Fruit fly (Drosophila melanogaster) whole organism, embryonic: ENCODE measurements around the gene Tim17b2.

Experiments used
- Asciz ChIP-seq: fragments of 200-800 bp; sonication (Bioruptor generic); optimal IDR thresholded peaks from 2 replicates; lab custom pipeline; 2017; ENCODE audit warnings: missing biosample characterization, mild to moderate bottlenecking, missing genetic modification characterization, missing genetic modification reagents
- Atf6 ChIP-seq: fragments of 200-800 bp; sonication (Bioruptor generic); IDR thresholded peaks from 2 replicates; pipeline ENCODE4 v1.3.6; 2022; ENCODE audit warnings: missing biosample characterization, missing genetic modification characterization
- B-H1 ChIP-seq: fragments of 200-800 bp; sonication (Bioruptor generic); IDR thresholded peaks from 3 replicates; pipeline ENCODE4 v1.3.6; 2022; ENCODE audit warnings: missing biosample characterization, missing genetic modification characterization
- CG11085 ChIP-seq: fragments of 200-800 bp; sonication (Bioruptor generic); IDR thresholded peaks from 2 replicates; pipeline ENCODE4 v1.3.6; 2022; ENCODE audit warnings: missing biosample characterization, missing genetic modification characterization
- CG11247 ChIP-seq: fragments of 200-800 bp; sonication (Bioruptor generic); IDR thresholded peaks from 2 replicates; pipeline ENCODE4 v1.3.6; 2022; ENCODE audit warnings: missing biosample characterization, missing genetic modification characterization
- CG12942 ChIP-seq: fragments of 200-800 bp; sonication (Bioruptor generic); optimal IDR thresholded peaks from 3 replicates; lab custom pipeline; 2016; ENCODE audit warnings: missing biosample characterization, missing genetic modification characterization
- CG31441 ChIP-seq: fragments of 200-800 bp; sonication (Bioruptor generic); IDR thresholded peaks from 2 replicates; pipeline ENCODE4 v1.3.6; 2022; ENCODE audit warnings: missing biosample characterization, missing genetic modification characterization
- CG32772 ChIP-seq: fragments of 200-800 bp; sonication (Bioruptor generic); IDR thresholded peaks from 2 replicates; pipeline ENCODE4 v1.3.6; 2022; ENCODE audit warnings: missing biosample characterization, missing genetic modification characterization
- CG3281 ChIP-seq: fragments of 200-800 bp; sonication (Bioruptor generic); optimal IDR thresholded peaks from 3 replicates; lab custom pipeline; 2017; ENCODE audit warnings: missing biosample characterization, mild to moderate bottlenecking, missing genetic modification characterization
- CG42726 ChIP-seq: fragments of 200-800 bp; sonication (Bioruptor generic); IDR thresholded peaks from 2 replicates; pipeline ENCODE4 v1.3.6; 2022; ENCODE audit warnings: missing biosample characterization, missing genetic modification characterization; ENCODE audit not compliant: partially characterized antibody
- CG4820 ChIP-seq: fragments of 200-800 bp; sonication (Bioruptor generic); optimal IDR thresholded peaks from 3 replicates; lab custom pipeline; 2016; ENCODE audit warnings: missing biosample characterization, missing genetic modification characterization
- CG6175 ChIP-seq: fragments of 200-800 bp; sonication (Bioruptor generic); IDR thresholded peaks from 3 replicates; pipeline ENCODE4 v1.3.6; 2022; ENCODE audit warnings: missing biosample characterization, missing genetic modification characterization
- CG6254 ChIP-seq: fragments of 200-800 bp; sonication (Bioruptor generic); optimal IDR thresholded peaks from 3 replicates; lab custom pipeline; 2017; ENCODE audit warnings: mild to moderate bottlenecking, missing biosample characterization, missing genetic modification reagents, missing genetic modification characterization
- CG7745 ChIP-seq: fragments of 200-800 bp; sonication (Bioruptor generic); optimal IDR thresholded peaks from 2 replicates; lab custom pipeline; 2018; ENCODE audit warnings: missing biosample characterization, mild to moderate bottlenecking, missing genetic modification characterization, moderate library complexity
- CG7839 ChIP-seq: fragments of 200-800 bp; sonication (Bioruptor generic); optimal IDR thresholded peaks from 3 replicates; lab custom pipeline; 2018; ENCODE audit warnings: missing biosample characterization, mild to moderate bottlenecking, missing genetic modification characterization, moderate library complexity
- CG8281 ChIP-seq: fragments of 200-800 bp; sonication (Bioruptor generic); optimal IDR thresholded peaks from 2 replicates; lab custom pipeline; 2018; ENCODE audit warnings: missing biosample characterization, mild to moderate bottlenecking, missing genetic modification characterization, moderate library complexity
- CHES-1-like ChIP-seq: fragments of 200-800 bp; sonication (Bioruptor generic); optimal IDR thresholded peaks from 2 replicates; lab custom pipeline; 2016; ENCODE audit warnings: missing biosample characterization, missing genetic modification characterization
- Eip74EF ChIP-seq, 2 experiments: fragments of 200-800 bp in 1 of 2; fragments of >200 bp in 1 of 2; sonication (Bioruptor generic) in 1 of 2; optimal IDR thresholded peaks; 2 replicates each; lab custom pipeline; 2017 to 2019; ENCODE audit warnings: missing biosample characterization in 2 of 2, missing genetic modification characterization in 2 of 2, mild to moderate bottlenecking in 1 of 2, moderate library complexity in 1 of 2
- Elba2 ChIP-seq: fragments of 200-800 bp; sonication (Bioruptor generic); optimal IDR thresholded peaks from 3 replicates; lab custom pipeline; 2016; ENCODE audit warnings: missing biosample characterization, missing genetic modification characterization
- Fer1 ChIP-seq: fragments of 200-800 bp; sonication (Bioruptor generic); optimal IDR thresholded peaks from 2 replicates; lab custom pipeline; 2017; ENCODE audit warnings: missing biosample characterization, mild to moderate bottlenecking, missing genetic modification characterization
- H15 ChIP-seq: fragments of 200-800 bp; sonication (Bioruptor generic); IDR thresholded peaks from 3 replicates; pipeline ENCODE4 v1.3.6; 2022; ENCODE audit warnings: missing biosample characterization, missing genetic modification characterization
- HmgZ ChIP-seq: fragments of 200-800 bp; sonication (Bioruptor generic); optimal IDR thresholded peaks from 2 replicates; lab custom pipeline; 2018; ENCODE audit warnings: missing biosample characterization, mild to moderate bottlenecking, missing genetic modification characterization
- Hsf ChIP-seq: fragments of 200-800 bp; sonication (Bioruptor generic); optimal IDR thresholded peaks from 3 replicates; lab custom pipeline; 2016; ENCODE audit warnings: missing biosample characterization, missing genetic modification characterization
- MESR4 ChIP-seq: fragments of 200-800 bp; sonication (Bioruptor generic); optimal IDR thresholded peaks from 2 replicates; lab custom pipeline; 2018; ENCODE audit warnings: missing biosample characterization, mild to moderate bottlenecking, missing genetic modification characterization, moderate library complexity
- Max ChIP-seq: fragments of 200-800 bp; sonication (Bioruptor generic); optimal IDR thresholded peaks from 2 replicates; lab custom pipeline; 2016; ENCODE audit warnings: missing biosample characterization, mild to moderate bottlenecking, missing genetic modification characterization
- Oli ChIP-seq: fragments of 200-800 bp; sonication (Bioruptor generic); optimal IDR thresholded peaks from 2 replicates; lab custom pipeline; 2018; ENCODE audit warnings: missing biosample characterization, mild to moderate bottlenecking, missing genetic modification characterization, moderate library complexity
- PHDP ChIP-seq: fragments of 200-800 bp; sonication (Bioruptor generic); optimal IDR thresholded peaks from 3 replicates; lab custom pipeline; 2018; ENCODE audit warnings: missing biosample characterization, mild to moderate bottlenecking, missing genetic modification characterization, moderate library complexity
- TFAM ChIP-seq: fragments of 200-800 bp; sonication (Bioruptor generic); optimal IDR thresholded peaks from 2 replicates; lab custom pipeline; 2017; ENCODE audit warnings: missing biosample characterization, missing genetic modification characterization, inconsistent platforms
- Xrp1 ChIP-seq: fragments of 200-800 bp; sonication (Bioruptor generic); IDR thresholded peaks from 2 replicates; pipeline ENCODE4 v1.3.6; 2022; ENCODE audit warnings: missing biosample characterization, missing genetic modification characterization
- az2 ChIP-seq: fragments of 200-800 bp; sonication (Bioruptor generic); optimal IDR thresholded peaks from 3 replicates; lab custom pipeline; 2016; ENCODE audit warnings: missing biosample characterization, missing genetic modification characterization
- bbx ChIP-seq: fragments of 200-800 bp; sonication (Bioruptor generic); IDR thresholded peaks from 2 replicates; pipeline ENCODE4 v1.3.6; 2022; ENCODE audit warnings: missing biosample characterization, missing genetic modification characterization; ENCODE audit not compliant: partially characterized antibody
- bcd ChIP-seq: fragments of 200-800 bp; sonication (Bioruptor generic); optimal IDR thresholded peaks from 2 replicates; lab custom pipeline; 2017; ENCODE audit warnings: missing biosample characterization, mild to moderate bottlenecking, missing genetic modification characterization
- dan ChIP-seq: fragments of 200-800 bp; sonication (Bioruptor generic); IDR thresholded peaks from 2 replicates; pipeline ENCODE4 v1.3.6; 2022; ENCODE audit warnings: missing biosample characterization, missing genetic modification characterization
- en ChIP-seq: fragments of 200-800 bp; sonication (Bioruptor generic); optimal IDR thresholded peaks from 2 replicates; lab custom pipeline; 2016; ENCODE audit warnings: missing biosample characterization, missing genetic modification characterization
- exex ChIP-seq: fragments of 200-800 bp; sonication (Bioruptor generic); optimal IDR thresholded peaks from 4 replicates; lab custom pipeline; 2018; ENCODE audit warnings: missing biosample characterization, mild to moderate bottlenecking, missing genetic modification characterization, moderate library complexity
- gro ChIP-seq: fragments of 200-800 bp; sonication (Bioruptor generic); optimal IDR thresholded peaks from 2 replicates; lab custom pipeline; 2016; ENCODE audit warnings: missing biosample characterization, missing genetic modification characterization
- h ChIP-seq: fragments of >200 bp; optimal IDR thresholded peaks from 2 replicates; lab custom pipeline; 2017
- her ChIP-seq: fragments of 200-800 bp; sonication (Bioruptor generic); optimal IDR thresholded peaks from 2 replicates; lab custom pipeline; 2016; ENCODE audit warnings: missing biosample characterization, missing genetic modification characterization
- kah ChIP-seq: fragments of 200-800 bp; sonication (Bioruptor generic); optimal IDR thresholded peaks from 2 replicates; lab custom pipeline; 2018; ENCODE audit warnings: missing biosample characterization, mild to moderate bottlenecking, missing genetic modification characterization
- pan ChIP-seq, 4 experiments: fragments of >200 bp in 3 of 4; fragments of 200-800 bp in 1 of 4; sonication (Bioruptor generic) in 1 of 4; optimal IDR thresholded peaks in 3 of 4; IDR thresholded peaks in 1 of 4; 2 replicates each; pipeline versions ENCODE4 v1.3.6 to Lab custom; 2017 to 2022; ENCODE audit warnings: missing biosample characterization in 2 of 4, missing genetic modification characterization in 2 of 4, mixed read lengths in 1 of 4
- scrt ChIP-seq: fragments of 200-800 bp; sonication (Bioruptor generic); optimal IDR thresholded peaks from 2 replicates; lab custom pipeline; 2018; ENCODE audit warnings: missing biosample characterization, mild to moderate bottlenecking, missing genetic modification characterization, moderate library complexity
- sd ChIP-seq: fragments of 200-800 bp; sonication (Bioruptor generic); optimal IDR thresholded peaks from 3 replicates; lab custom pipeline; 2018; ENCODE audit warnings: missing biosample characterization, mild to moderate bottlenecking, missing genetic modification characterization, moderate library complexity
- trem ChIP-seq: fragments of 200-800 bp; optimal IDR thresholded peaks from 3 replicates; lab custom pipeline; 2019; ENCODE audit warnings: missing biosample characterization, mild to moderate bottlenecking, missing genetic modification characterization, moderate library complexity
- wdn ChIP-seq: fragments of 200-800 bp; sonication (Bioruptor generic); IDR thresholded peaks from 2 replicates; pipeline ENCODE4 v1.3.6; 2022; ENCODE audit warnings: missing biosample characterization, missing genetic modification characterization
- zfh1 ChIP-seq: fragments of 200-800 bp; sonication (Bioruptor generic); IDR thresholded peaks from 3 replicates; pipeline ENCODE4 v1.3.6; 2022; ENCODE audit warnings: missing biosample characterization, missing genetic modification characterization

Gene Tim17b2

dm6 chr2L:15498885-15499696 lies 14.6 kb downstream of the Tim17b2 start, which contains the start of gene lace (continued):
- TF ChIP-seq MESR4 (peak; percentile 73), CG42726 (GFP tag; lab: Robert Waterston, UW) (peak; percentile 66; the same call in 1 of the 2 replicates), Elba2 (peak; percentile 77), CG3281 (GFP tag; lab: Kevin White, UChicago) (peak; percentile 70), CG6254 (GFP tag; lab: Kevin White, UChicago) (no peak), bbx (GFP tag; lab: Robert Waterston, UW) (peak; percentile 42; the same call in 1 of the 2 replicates), Fer1 (GFP tag; lab: Kevin White, UChicago) (peak; percentile 65), CG8281 (tag; lab: Kevin White, UChicago) (peak; percentile 21)

dm6 chr2L:15499697-15500563 lies 15.4 kb downstream of the Tim17b2 start:
- TF ChIP-seq H15 (GFP tag; lab: Robert Waterston, UW), result no peak
- TF ChIP-seq exex (tag; lab: Kevin White, UChicago), result peak; percentile 75
- no peak for TF ChIP-seq Eip74EF (GFP tag; optimal IDR thresholded peaks at IDR 0.05; lab: Kevin White, UChicago)
- TF ChIP-seq CG6175, result peak; percentile 10; the same call in 1 of the 3 replicates
- no peak for TF ChIP-seq her (GFP tag; lab: Kevin White, UChicago)
- no peak for TF ChIP-seq B-H1 (GFP tag; lab: Robert Waterston, UW)
- no peak for TF ChIP-seq CG12942 (GFP tag; lab: Kevin White, UChicago)
- TF ChIP-seq trem (tag; lab: Kevin White, UChicago), result no peak
- no peak for TF ChIP-seq CG11085 (GFP tag; lab: Robert Waterston, UW)
- no peak for TF ChIP-seq Max
- TF ChIP-seq en (GFP tag; lab: Kevin White, UChicago), result no peak
- TF ChIP-seq scrt (GFP tag; lab: Kevin White, UChicago), result no peak
- TF ChIP-seq gro (GFP tag; lab: Kevin White, UChicago), result no peak
- TF ChIP-seq Asciz (GFP tag; lab: Kevin White, UChicago), result no peak
- no peak for TF ChIP-seq bcd (GFP tag; lab: Kevin White, UChicago)
- TF ChIP-seq kah, result no peak
- no peak for TF ChIP-seq CG31441 (GFP tag; lab: Robert Waterston, UW)
- peak; percentile 14 for TF ChIP-seq HmgZ (tag; lab: Kevin White, UChicago)
- no peak for TF ChIP-seq CG7839 (tag; lab: Kevin White, UChicago)
- TF ChIP-seq CG7745, result no peak
- no peak for TF ChIP-seq h
- TF ChIP-seq PHDP, result no peak
- TF ChIP-seq CG4820 (GFP tag; lab: Kevin White, UChicago), result no peak
- no peak for TF ChIP-seq pan (optimal IDR thresholded peaks at IDR 0.05; lab: Kevin White, UChicago)
- no peak for TF ChIP-seq pan (GFP tag; optimal IDR thresholded peaks at IDR 0.05 in 1 of 2, IDR thresholded peaks at IDR 0.05 in 1 of 2)
- no peak for TF ChIP-seq CHES-1-like (GFP tag; lab: Kevin White, UChicago)
- no peak for TF ChIP-seq Fer1 (GFP tag; lab: Kevin White, UChicago)
- no peak for TF ChIP-seq Atf6 (GFP tag; lab: Robert Waterston, UW)
- TF ChIP-seq az2 (GFP tag; lab: Kevin White, UChicago), result no peak
- TF ChIP-seq CG32772, result no peak
- peak; percentile 86 for TF ChIP-seq sd
- TF ChIP-seq Hsf (GFP tag; lab: Kevin White, UChicago), result no peak
- no peak for TF ChIP-seq TFAM (GFP tag; lab: Kevin White, UChicago)
- no peak for TF ChIP-seq CG11247 (GFP tag; lab: Robert Waterston, UW)
- no peak for TF ChIP-seq Xrp1
- 0 out of 3 replicates have a peak, but pooled peaks have one; percentile 44 for TF ChIP-seq zfh1 (GFP tag; lab: Robert Waterston, UW)
- TF ChIP-seq wdn (GFP tag; lab: Robert Waterston, UW), result no peak
- no peak for TF ChIP-seq dan (GFP tag; lab: Robert Waterston, UW)
- TF ChIP-seq Oli (tag; lab: Kevin White, UChicago), result no peak
